Worm (Caenorhabditis elegans): Measurements from ENCODE around the gene scl-23.

DNA sequence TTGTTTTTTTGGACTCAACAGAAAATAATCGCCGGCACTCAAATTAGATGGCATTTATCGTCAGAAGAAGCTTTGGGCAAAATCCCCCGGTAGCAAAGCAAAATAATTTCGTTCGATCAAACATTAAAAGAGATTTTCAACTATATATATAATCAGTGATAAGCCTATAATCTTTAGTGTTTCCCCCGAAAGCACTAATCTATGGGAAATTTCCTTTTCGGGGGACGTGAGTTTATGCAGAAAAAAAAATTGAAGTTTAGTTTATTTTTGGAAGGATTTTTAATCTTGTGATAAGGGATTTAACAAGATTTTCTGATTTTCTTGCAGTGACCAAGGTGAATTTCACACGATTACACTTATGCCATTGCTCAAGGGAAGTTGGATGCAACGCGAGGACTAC, 44.1 kb upstream of the scl-23 start:
- no peak for TF ChIP-seq madf-3 (GFP tag; IDR thresholded peaks at IDR 0.05)
- no peak for TF ChIP-seq ets-4 (GFP tag; optimal IDR thresholded peaks at IDR 0.05)
- no peak for TF ChIP-seq attf-6 (GFP tag; IDR thresholded peaks at IDR 0.05)
- no peak for TF ChIP-seq pha-4 (tag; optimal IDR thresholded peaks at IDR 0.05)
- TF ChIP-seq snpc-4 (GFP tag; optimal IDR thresholded peaks at IDR 0.05), result no peak
- no peak for TF ChIP-seq snpc-4 (tag; optimal IDR thresholded peaks at IDR 0.05)
- no peak for TF ChIP-seq lsy-27 (tag; optimal IDR thresholded peaks at IDR 0.05; ENCODE audit: borderline replicate concordance, insufficient read depth)
- no peak for TF ChIP-seq Y95B8A.8 (GFP tag; IDR thresholded peaks at IDR 0.05)
- no peak for TF ChIP-seq F10E7.11 (tag; optimal IDR thresholded peaks at IDR 0.05)
- TF ChIP-seq unc-62 (GFP tag; optimal IDR thresholded peaks at IDR 0.05), result no peak
- TF ChIP-seq T07F8.4 (tag; optimal IDR thresholded peaks at IDR 0.05), result no peak
- TF ChIP-seq F52B5.7 (tag; optimal IDR thresholded peaks at IDR 0.05), result no peak
- TF ChIP-seq hrde-1 (tag; optimal IDR thresholded peaks at IDR 0.05; ENCODE audit: borderline replicate concordance), result no peak
- TF ChIP-seq B0261.1 (tag; optimal IDR thresholded peaks at IDR 0.05), result no peak
- no peak for TF ChIP-seq cebp-1 (GFP tag; IDR thresholded peaks at IDR 0.05)
- TF ChIP-seq cebp-1 (tag; optimal IDR thresholded peaks at IDR 0.05), result no peak
